Fruit fly (Drosophila melanogaster) whole organism, embryonic: ENCODE data around the gene Bcat.

ENCODE experiments used
- Adf1 ChIP-seq: fragments of 200-800 bp; sonication (Bioruptor generic); IDR thresholded peaks from 2 replicates; pipeline ENCODE4 v1.3.6; 2022; ENCODE audit warnings: missing biosample characterization, missing genetic modification characterization
- Asciz ChIP-seq: fragments of 200-800 bp; sonication (Bioruptor generic); optimal IDR thresholded peaks from 2 replicates; lab custom pipeline; 2017; ENCODE audit warnings: missing biosample characterization, mild to moderate bottlenecking, missing genetic modification characterization, missing genetic modification reagents
- Bgb ChIP-seq: fragments of 200-800 bp; sonication (Bioruptor generic); IDR thresholded peaks from 2 replicates; pipeline ENCODE4 v1.3.6; 2022; ENCODE audit warnings: missing biosample characterization, missing genetic modification characterization; ENCODE audit not compliant: partially characterized antibody
- CG10959 ChIP-seq: fragments of 200-800 bp; sonication (Bioruptor generic); IDR thresholded peaks from 2 replicates; pipeline ENCODE4 v1.3.6; 2022; ENCODE audit warnings: missing biosample characterization, missing genetic modification characterization
- CG11093 ChIP-seq: fragments of 200-800 bp; sonication (Bioruptor generic); IDR thresholded peaks from 3 replicates; pipeline ENCODE4 v1.3.6; 2022; ENCODE audit warnings: missing biosample characterization, missing genetic modification characterization
- CG11247 ChIP-seq: fragments of 200-800 bp; sonication (Bioruptor generic); IDR thresholded peaks from 2 replicates; pipeline ENCODE4 v1.3.6; 2022; ENCODE audit warnings: missing biosample characterization, missing genetic modification characterization
- CG12155 ChIP-seq: fragments of 200-800 bp; sonication (Bioruptor generic); optimal IDR thresholded peaks from 3 replicates; lab custom pipeline; 2016; ENCODE audit warnings: missing biosample characterization, missing genetic modification characterization
- CG13296 ChIP-seq: fragments of 200-800 bp; sonication (Bioruptor generic); optimal IDR thresholded peaks from 3 replicates; lab custom pipeline; 2018; ENCODE audit warnings: missing biosample characterization, mild to moderate bottlenecking, missing genetic modification characterization
- CG14050 ChIP-seq: fragments of 200-800 bp; sonication (Bioruptor generic); IDR thresholded peaks from 3 replicates; pipeline ENCODE4 v1.3.6; 2022; ENCODE audit warnings: missing biosample characterization, missing genetic modification characterization
- CG14710 ChIP-seq: fragments of 200-800 bp; sonication (Bioruptor generic); optimal IDR thresholded peaks from 3 replicates; lab custom pipeline; 2019; ENCODE audit warnings: missing biosample characterization, mild to moderate bottlenecking, missing genetic modification characterization, moderate library complexity
- CG15073 ChIP-seq: fragments of 200-800 bp; sonication (Bioruptor generic); optimal IDR thresholded peaks from 2 replicates; lab custom pipeline; 2016; ENCODE audit warnings: missing biosample characterization, missing genetic modification characterization
- CG1529 ChIP-seq: fragments of 200-800 bp; sonication (Bioruptor generic); optimal IDR thresholded peaks from 3 replicates; lab custom pipeline; 2018; ENCODE audit warnings: missing biosample characterization, missing genetic modification characterization
- CG1647 ChIP-seq: fragments of 200-800 bp; sonication (Bioruptor generic); optimal IDR thresholded peaks from 3 replicates; lab custom pipeline; 2016; ENCODE audit warnings: missing biosample characterization, missing genetic modification characterization
- CG17802 ChIP-seq: fragments of 200-800 bp; sonication (Bioruptor generic); optimal IDR thresholded peaks from 2 replicates; lab custom pipeline; 2018; ENCODE audit warnings: missing biosample characterization, mild to moderate bottlenecking, missing genetic modification characterization, moderate library complexity
- CG18262 ChIP-seq: fragments of 200-800 bp; optimal IDR thresholded peaks from 3 replicates; lab custom pipeline; 2019; ENCODE audit warnings: missing biosample characterization, mild to moderate bottlenecking, missing genetic modification characterization, moderate library complexity
- CG18599 ChIP-seq: fragments of 200-800 bp; sonication (Bioruptor generic); optimal IDR thresholded peaks from 3 replicates; lab custom pipeline; 2017; ENCODE audit warnings: missing biosample characterization, missing genetic modification characterization, mild to moderate bottlenecking, moderate library complexity, missing genetic modification reagents
- CG34422 ChIP-seq: fragments of 200-800 bp; sonication (Bioruptor generic); IDR thresholded peaks from 3 replicates; pipeline ENCODE4 v1.3.6; 2022; ENCODE audit warnings: missing biosample characterization, missing genetic modification characterization
- CG3995 ChIP-seq: fragments of 200-800 bp; sonication (Bioruptor generic); optimal IDR thresholded peaks from 3 replicates; lab custom pipeline; 2016; ENCODE audit warnings: missing biosample characterization, missing genetic modification characterization
- CG42726 ChIP-seq: fragments of 200-800 bp; sonication (Bioruptor generic); IDR thresholded peaks from 2 replicates; pipeline ENCODE4 v1.3.6; 2022; ENCODE audit warnings: missing biosample characterization, missing genetic modification characterization; ENCODE audit not compliant: partially characterized antibody
- CG43689 ChIP-seq: fragments of 200-800 bp; sonication (Bioruptor generic); IDR thresholded peaks from 2 replicates; pipeline ENCODE4 v1.3.6; 2022; ENCODE audit warnings: missing biosample characterization, missing genetic modification characterization
- CG4424 ChIP-seq: fragments of 200-800 bp; sonication (Bioruptor generic); optimal IDR thresholded peaks from 3 replicates; lab custom pipeline; 2016; ENCODE audit warnings: missing biosample characterization, missing genetic modification characterization
- CG4707 ChIP-seq: fragments of 200-800 bp; sonication (Bioruptor generic); optimal IDR thresholded peaks from 2 replicates; lab custom pipeline; 2018; ENCODE audit warnings: missing biosample characterization, mild to moderate bottlenecking, missing genetic modification characterization, moderate library complexity
- CG5245 ChIP-seq: fragments of 200-800 bp; sonication (Bioruptor generic); optimal IDR thresholded peaks from 3 replicates; lab custom pipeline; 2016; ENCODE audit warnings: missing biosample characterization, missing genetic modification characterization
- Drgx ChIP-seq: fragments of 200-800 bp; sonication (Bioruptor generic); IDR thresholded peaks from 2 replicates; pipeline ENCODE4 v1.3.6; 2022; ENCODE audit warnings: missing biosample characterization, missing genetic modification characterization
- Ets97D ChIP-seq: fragments of 200-800 bp; sonication (Bioruptor generic); optimal IDR thresholded peaks from 3 replicates; lab custom pipeline; 2016; ENCODE audit warnings: missing biosample characterization, missing genetic modification characterization
- HLH4C ChIP-seq: fragments of 200-800 bp; sonication (Bioruptor generic); IDR thresholded peaks from 3 replicates; pipeline ENCODE4 v1.3.6; 2022; ENCODE audit warnings: missing biosample characterization, missing genetic modification characterization; ENCODE audit not compliant: partially characterized antibody
- Hey ChIP-seq: fragments of 200-800 bp; sonication (Bioruptor generic); optimal IDR thresholded peaks from 3 replicates; lab custom pipeline; 2018; ENCODE audit warnings: missing biosample characterization, mild to moderate bottlenecking, missing genetic modification characterization
- Hmx ChIP-seq: fragments of 200-800 bp; sonication (Bioruptor generic); optimal IDR thresholded peaks from 2 replicates; lab custom pipeline; 2016; ENCODE audit warnings: missing biosample characterization, missing genetic modification characterization
- Mes4 ChIP-seq: fragments of 200-800 bp; sonication (Bioruptor generic); optimal IDR thresholded peaks from 2 replicates; lab custom pipeline; 2016; ENCODE audit warnings: missing biosample characterization, missing genetic modification characterization
- NK7.1 ChIP-seq: fragments of 200-800 bp; sonication (Bioruptor generic); optimal IDR thresholded peaks from 3 replicates; lab custom pipeline; 2016; ENCODE audit warnings: missing biosample characterization, missing genetic modification characterization
- Rfx ChIP-seq: fragments of 200-800 bp; sonication (Bioruptor generic); IDR thresholded peaks from 2 replicates; pipeline ENCODE4 v1.3.6; 2022; ENCODE audit warnings: missing biosample characterization, missing genetic modification characterization
- bab2 ChIP-seq: fragments of 200-800 bp; sonication (Bioruptor generic); optimal IDR thresholded peaks from 2 replicates; lab custom pipeline; 2016; ENCODE audit warnings: missing biosample characterization, missing genetic modification characterization
- da ChIP-seq: fragments of 200-800 bp; sonication (Bioruptor generic); optimal IDR thresholded peaks from 2 replicates; lab custom pipeline; 2016; ENCODE audit warnings: missing biosample characterization, missing genetic modification characterization
- disco-r ChIP-seq: fragments of 200-800 bp; sonication (Bioruptor generic); optimal IDR thresholded peaks from 2 replicates; lab custom pipeline; 2016; ENCODE audit warnings: missing biosample characterization, missing genetic modification characterization
- ewg ChIP-seq: fragments of 200-800 bp; sonication (Bioruptor generic); optimal IDR thresholded peaks from 3 replicates; lab custom pipeline; 2017; ENCODE audit warnings: mild to moderate bottlenecking, missing biosample characterization, missing genetic modification reagents, missing genetic modification characterization
- gsb-n ChIP-seq: fragments of 200-800 bp; sonication (Bioruptor generic); optimal IDR thresholded peaks from 3 replicates; lab custom pipeline; 2018; ENCODE audit warnings: missing biosample characterization, mild to moderate bottlenecking, missing genetic modification characterization
- kay ChIP-seq: fragments of 200-800 bp; sonication (Bioruptor generic); optimal IDR thresholded peaks from 2 replicates; lab custom pipeline; 2016; ENCODE audit warnings: missing biosample characterization, missing genetic modification characterization
- lab ChIP-seq: fragments of 200-800 bp; sonication (Bioruptor generic); optimal IDR thresholded peaks from 3 replicates; lab custom pipeline; 2017; ENCODE audit warnings: missing biosample characterization, missing genetic modification characterization, mild to moderate bottlenecking, moderate library complexity, missing genetic modification reagents
- lov ChIP-seq, 2 experiments: fragments of 200-800 bp in 1 of 2; fragments of >200 bp in 1 of 2; sonication (Bioruptor generic) in 1 of 2; IDR thresholded peaks in 1 of 2; optimal IDR thresholded peaks in 1 of 2; 2 replicates in 1 of 2; 3 replicates in 1 of 2; pipeline versions ENCODE4 v1.3.6 to Lab custom; 2017 to 2022; ENCODE audit warnings: missing biosample characterization in 1 of 2, missing genetic modification characterization in 1 of 2
- onecut ChIP-seq: fragments of 200-800 bp; sonication (Bioruptor generic); IDR thresholded peaks from 2 replicates; pipeline ENCODE4 v1.3.6; 2022; ENCODE audit warnings: missing biosample characterization, missing genetic modification characterization
- peb ChIP-seq: fragments of 200-800 bp; sonication (Bioruptor generic); IDR thresholded peaks from 2 replicates; pipeline ENCODE4 v1.3.6; 2022; ENCODE audit warnings: missing biosample characterization, missing genetic modification characterization
- ro ChIP-seq: fragments of 200-800 bp; sonication (Bioruptor generic); IDR thresholded peaks from 2 replicates; pipeline ENCODE4 v1.3.6; 2022; ENCODE audit warnings: missing biosample characterization, missing genetic modification characterization
- scrt ChIP-seq: fragments of 200-800 bp; sonication (Bioruptor generic); optimal IDR thresholded peaks from 2 replicates; lab custom pipeline; 2018; ENCODE audit warnings: missing biosample characterization, mild to moderate bottlenecking, missing genetic modification characterization, moderate library complexity
- sd ChIP-seq: fragments of 200-800 bp; sonication (Bioruptor generic); optimal IDR thresholded peaks from 3 replicates; lab custom pipeline; 2018; ENCODE audit warnings: missing biosample characterization, mild to moderate bottlenecking, missing genetic modification characterization, moderate library complexity
- slbo ChIP-seq: fragments of 200-800 bp; sonication (Bioruptor generic); IDR thresholded peaks from 2 replicates; pipeline ENCODE4 v1.3.6; 2022; ENCODE audit warnings: missing biosample characterization, missing genetic modification characterization
- slou ChIP-seq: fragments of 200-800 bp; sonication (Bioruptor generic); optimal IDR thresholded peaks from 3 replicates; lab custom pipeline; 2016; ENCODE audit warnings: missing biosample characterization, missing genetic modification characterization
- sqz ChIP-seq: fragments of 200-800 bp; sonication (Bioruptor generic); optimal IDR thresholded peaks from 3 replicates; lab custom pipeline; 2018; ENCODE audit warnings: missing biosample characterization, mild to moderate bottlenecking, missing genetic modification characterization
- tin ChIP-seq: fragments of 200-800 bp; sonication (Bioruptor generic); optimal IDR thresholded peaks from 3 replicates; lab custom pipeline; 2016; ENCODE audit warnings: missing biosample characterization, missing genetic modification characterization
- tup ChIP-seq: fragments of 200-800 bp; sonication (Bioruptor generic); optimal IDR thresholded peaks from 2 replicates; lab custom pipeline; 2016; ENCODE audit warnings: missing biosample characterization, mild to moderate bottlenecking, missing genetic modification characterization, moderate library complexity

The Bcat gene

dm6 chrX:13403962-13404830 is 7.5 kb downstream of the Bcat start, which contains the start of gene GstT4 (continued):
- TF ChIP-seq CG34422 (peak; percentile 79; the same call in 2 of the 3 replicates), tin (GFP tag; lab: Kevin White, UChicago) (peak; percentile 40), CG4707 (GFP tag; lab: Kevin White, UChicago) (no peak), da (GFP tag; lab: Kevin White, UChicago) (no peak), CG5245 (no peak), CG18262 (tag; lab: Kevin White, UChicago) (peak; percentile 76), CG1647 (GFP tag; lab: Kevin White, UChicago) (no peak), tup (GFP tag; lab: Kevin White, UChicago) (no peak), Rfx (peak; percentile 70), Mes4 (GFP tag; lab: Kevin White, UChicago) (peak; percentile 22), CG43689 (GFP tag; lab: Robert Waterston, UW) (peak; percentile 39; the same call in 1 of the 2 replicates), CG10959 (GFP tag; lab: Robert Waterston, UW) (no peak), lab (GFP tag; lab: Kevin White, UChicago) (peak; percentile 2), Hmx (GFP tag; lab: Kevin White, UChicago) (peak; percentile 5), Hey (no peak), lov (optimal IDR thresholded peaks at IDR 0.05; lab: Kevin White, UChicago) (no peak), lov (GFP tag; IDR thresholded peaks at IDR 0.05; lab: Robert Waterston, UW) (no peak), CG13296 (GFP tag; lab: Kevin White, UChicago) (no peak), CG11247 (GFP tag; lab: Robert Waterston, UW) (peak; percentile 50), peb (GFP tag; lab: Robert Waterston, UW) (no peak), disco-r (GFP tag; lab: Kevin White, UChicago) (peak; percentile 3), CG18599 (GFP tag; lab: Kevin White, UChicago) (peak; percentile 28), CG11093 (no peak), ro (GFP tag; lab: Robert Waterston, UW) (peak; percentile 45; the same call in 1 of the 2 replicates), Drgx (peak; percentile 98), CG12155 (peak; percentile 36), bab2 (GFP tag; lab: Kevin White, UChicago) (peak; percentile 0), CG3995 (GFP tag; lab: Kevin White, UChicago) (peak; percentile 10), onecut (GFP tag; lab: Robert Waterston, UW) (no peak), CG14050 (peak; percentile 41; the same call in 2 of the 3 replicates), CG4424 (GFP tag; lab: Kevin White, UChicago) (peak; percentile 33), sqz (peak; percentile 83), Bgb (GFP tag; lab: Robert Waterston, UW) (0 out of 2 replicates have a peak, but pooled peaks have one; percentile 14), slou (GFP tag; lab: Kevin White, UChicago) (no peak), CG14710 (tag; lab: Kevin White, UChicago) (peak; percentile 31), NK7.1 (GFP tag; lab: Kevin White, UChicago) (no peak), Asciz (GFP tag; lab: Kevin White, UChicago) (no peak), CG15073 (GFP tag; lab: Kevin White, UChicago) (no peak), gsb-n (tag; lab: Kevin White, UChicago) (no peak), ewg (GFP tag; lab: Kevin White, UChicago) (no peak), Ets97D (GFP tag; lab: Kevin White, UChicago) (peak; percentile 11), CG42726 (no peak), slbo (GFP tag; lab: Robert Waterston, UW) (peak; percentile 79), CG17802 (tag; lab: Kevin White, UChicago) (no peak), Adf1 (peak; percentile 96), scrt (GFP tag; lab: Kevin White, UChicago) (peak; percentile 1), kay (no peak), CG1529 (GFP tag; lab: Kevin White, UChicago) (peak; percentile 4), HLH4C (no peak), sd (tag; lab: Kevin White, UChicago) (peak; percentile 4)
